Worm (Caenorhabditis elegans): ENCODE data around the gene chtb-3.
A peak's percentile ranks its signal among the peaks of the same experiment; 100 is the strongest.

Gene chtb-3

ce11 chrX:6274270-6274669 lies 45.2 kb downstream of the chtb-3 start (continued):
- TF ChIP-seq php-3 (GFP tag; IDR thresholded peaks at IDR 0.05) (peak; percentile 67), snpc-4 (tag; optimal IDR thresholded peaks at IDR 0.05) (no peak), zag-1 (tag; optimal IDR thresholded peaks at IDR 0.05) (no peak), ZK337.2 (GFP tag; IDR thresholded peaks at IDR 0.05) (no peak), nhr-111 (GFP tag; optimal IDR thresholded peaks at IDR 0.05) (no peak), duxl-1 (tag; optimal IDR thresholded peaks at IDR 0.05; ENCODE audit: poor library complexity) (no peak), unc-62 (GFP tag; optimal IDR thresholded peaks at IDR 0.05 in 1 of 2) (no peak), unc-62 (tag; optimal IDR thresholded peaks at IDR 0.05) (no peak), snpc-1.2 (GFP tag; IDR thresholded peaks at IDR 0.05) (no peak)

- TF ChIP-seq zfp-3 (GFP tag; conservative IDR thresholded peaks at IDR 0.05) (peak; percentile 69; the same call in 1 of the 2 replicates), pha-4 (GFP tag; IDR thresholded peaks at IDR 0.05) (peak; percentile 63; the same call in 1 of the 2 replicates), pha-4 (tag; optimal IDR thresholded peaks at IDR 0.05) (no peak), gei-8 (GFP tag; optimal IDR thresholded peaks at IDR 0.05) (no peak), daf-12 (tag; optimal IDR thresholded peaks at IDR 0.05) (no peak), F49E8.2 (tag; optimal IDR thresholded peaks at IDR 0.05; ENCODE audit: borderline replicate concordance) (no peak), T26A8.4 (GFP tag; IDR thresholded peaks at IDR 0.05) (peak; percentile 8; the same call in 1 of the 2 replicates), T20F7.1 (GFP tag; optimal IDR thresholded peaks at IDR 0.05) (no peak), vab-7 (GFP tag; IDR thresholded peaks at IDR 0.05) (no peak), dve-1 (tag; optimal IDR thresholded peaks at IDR 0.05; ENCODE audit: insufficient read depth) (peak; percentile 63), daf-16 (GFP tag; optimal IDR thresholded peaks at IDR 0.05) (no peak), daf-16 (tag; optimal IDR thresholded peaks at IDR 0.05) (peak; percentile 29)
Observed at ce11 chrX:6273772-6274171, 45.7 kb downstream of the chtb-3 start.

- TF ChIP-seq mep-1 (tag; optimal IDR thresholded peaks at IDR 0.05): peak; percentile 50
- TF ChIP-seq hlh-30 (tag; optimal IDR thresholded peaks at IDR 0.05; ENCODE audit: insufficient read depth): peak; percentile 76
- peak; percentile 94 for TF ChIP-seq nhr-28 (tag; optimal IDR thresholded peaks at IDR 0.05)
- peak; percentile 54 for TF ChIP-seq nhr-48 (tag; optimal IDR thresholded peaks at IDR 0.05)
- TF ChIP-seq nhr-41 (GFP tag; IDR thresholded peaks at IDR 0.05): no peak
- no peak for TF ChIP-seq saeg-2 (GFP tag; IDR thresholded peaks at IDR 0.05)
- TF ChIP-seq nhr-102 (tag; optimal IDR thresholded peaks at IDR 0.05): peak; percentile 37
- no peak for TF ChIP-seq lin-38 (GFP tag; IDR thresholded peaks at IDR 0.05)
- no peak for TF ChIP-seq fkh-10 (GFP tag; optimal IDR thresholded peaks at IDR 0.05)
- TF ChIP-seq zfp-3 (GFP tag; conservative IDR thresholded peaks at IDR 0.05): no peak
- TF ChIP-seq jun-1 (tag; optimal IDR thresholded peaks at IDR 0.05): no peak
- peak; percentile 88 for TF ChIP-seq php-3 (GFP tag; IDR thresholded peaks at IDR 0.05)
- TF ChIP-seq T26A8.4 (GFP tag; IDR thresholded peaks at IDR 0.05): 0 out of 2 replicates have a peak, but pooled peaks have one; percentile 11
- TF ChIP-seq rbr-2 (tag; optimal IDR thresholded peaks at IDR 0.05): no peak
- peak; percentile 10 for TF ChIP-seq aha-1 (tag)
- TF ChIP-seq F37D6.2 (tag; optimal IDR thresholded peaks at IDR 0.05): no peak
- TF ChIP-seq mdt-29 (GFP tag; IDR thresholded peaks at IDR 0.05): 0 out of 2 replicates have a peak, but pooled peaks have one; percentile 15
- no peak for TF ChIP-seq unc-39 (tag; optimal IDR thresholded peaks at IDR 0.05)
- peak in 1 of 2 experiments; percentile 49 for TF ChIP-seq hif-1 (tag; optimal IDR thresholded peaks at IDR 0.05)
- TF ChIP-seq T20F7.1 (GFP tag; optimal IDR thresholded peaks at IDR 0.05): peak; percentile 56
- TF ChIP-seq dve-1 (tag; optimal IDR thresholded peaks at IDR 0.05; ENCODE audit: insufficient read depth): peak; percentile 94
- peak; percentile 89 for TF ChIP-seq hlh-11 (tag; optimal IDR thresholded peaks at IDR 0.05)
- peak; percentile 30 for TF ChIP-seq nhr-10 (tag; optimal IDR thresholded peaks at IDR 0.05)
- TF ChIP-seq mxl-2 (GFP tag; conservative IDR thresholded peaks at IDR 0.05): no peak
- peak; percentile 50 for TF ChIP-seq ztf-7 (tag; optimal IDR thresholded peaks at IDR 0.05)
- peak; percentile 70 for TF ChIP-seq nhr-77 (tag; optimal IDR thresholded peaks at IDR 0.05)
- TF ChIP-seq F26F4.8 (GFP tag; conservative IDR thresholded peaks at IDR 0.05): no peak
- no peak for TF ChIP-seq aly-2 (tag; optimal IDR thresholded peaks at IDR 0.05)
- no peak for TF ChIP-seq egl-43 (GFP tag; IDR thresholded peaks at IDR 0.05)
- TF ChIP-seq unc-62 (GFP tag; optimal IDR thresholded peaks at IDR 0.05 in 1 of 2): peak in 1 of 2 experiments; percentile 66
- no peak for TF ChIP-seq unc-62 (tag; optimal IDR thresholded peaks at IDR 0.05)
- no peak for TF ChIP-seq F49E8.2 (tag; optimal IDR thresholded peaks at IDR 0.05; ENCODE audit: borderline replicate concordance)
- 0 out of 2 replicates have a peak, but pooled peaks have one; percentile 49 for TF ChIP-seq tra-1 (GFP tag; IDR thresholded peaks at IDR 0.05)
- no peak for TF ChIP-seq set-16 (GFP tag; IDR thresholded peaks at IDR 0.05)
- peak; percentile 93 for TF ChIP-seq pqm-1 (tag; optimal IDR thresholded peaks at IDR 0.05)
Observed at ce11 chrX:6271718-6272117, 47.7 kb downstream of the chtb-3 start, which contains the start of gene lro-1. TSS of gene lro-1 (plus strand) at chrX:6272089.
